Worm (Caenorhabditis elegans): ENCODE data around the gene cogc-4.

DNA sequence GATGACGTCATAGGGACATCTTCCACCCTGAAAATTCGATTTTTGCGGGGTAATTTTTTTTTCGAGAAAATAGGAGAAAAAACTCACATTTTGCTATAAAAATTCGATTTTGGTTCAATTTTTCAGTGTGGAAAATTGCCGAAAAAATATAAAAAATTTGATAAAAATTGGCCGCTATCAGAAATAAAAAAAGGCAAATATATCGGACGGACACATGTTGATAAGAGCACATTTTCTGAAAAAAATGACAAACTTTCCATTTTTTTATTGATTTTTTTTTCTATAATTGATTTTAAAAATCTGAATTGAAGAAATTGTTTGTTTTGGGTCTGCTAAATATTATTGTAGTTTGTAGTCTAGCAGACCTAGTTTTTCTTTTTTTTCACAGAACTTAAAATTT is 47.8 kb upstream of the cogc-4 start, which contains the start of gene C13A10.1:
- no peak for TF ChIP-seq skn-1 (tag; optimal IDR thresholded peaks at IDR 0.05)
- no peak for TF ChIP-seq nhr-77 (tag; optimal IDR thresholded peaks at IDR 0.05)
- no peak for TF ChIP-seq jun-1 (tag; optimal IDR thresholded peaks at IDR 0.05)
- no peak for TF ChIP-seq vab-7 (GFP tag; IDR thresholded peaks at IDR 0.05)
- TF ChIP-seq aly-2 (tag; optimal IDR thresholded peaks at IDR 0.05): no peak
- no peak for TF ChIP-seq egl-27 (tag; optimal IDR thresholded peaks at IDR 0.05)
- TF ChIP-seq dve-1 (tag; optimal IDR thresholded peaks at IDR 0.05; ENCODE audit: insufficient read depth): no peak
- no peak for TF ChIP-seq lsy-2 (tag; optimal IDR thresholded peaks at IDR 0.05)

All from whole organism, L4 larva.